Fruit fly (Drosophila melanogaster) whole organism, adult: Measurements from ENCODE around the gene CG16863.

Experiments used
- CG11617 ChIP-seq: fragments of 200-800 bp; sonication (Bioruptor generic); optimal IDR thresholded peaks from 2 replicates; lab custom pipeline; 2017; ENCODE audit warnings: mild to moderate bottlenecking, missing biosample characterization, missing genetic modification reagents, missing genetic modification characterization
- CG12768 ChIP-seq: fragments of 200-800 bp; sonication (Bioruptor generic); optimal IDR thresholded peaks from 2 replicates; lab custom pipeline; 2017; ENCODE audit warnings: missing biosample characterization, missing genetic modification characterization, mild to moderate bottlenecking, moderate library complexity, missing genetic modification reagents
- CG1620 ChIP-seq: fragments of 200-800 bp; sonication (Bioruptor generic); optimal IDR thresholded peaks from 2 replicates; lab custom pipeline; 2016; ENCODE audit warnings: missing biosample characterization, missing genetic modification characterization
- CG33017 ChIP-seq: fragments of 200-800 bp; sonication (Bioruptor generic); optimal IDR thresholded peaks from 2 replicates; lab custom pipeline; 2018; ENCODE audit warnings: missing biosample characterization, mild to moderate bottlenecking, missing genetic modification characterization, moderate library complexity
- Mnt ChIP-seq: fragments of 200-800 bp; sonication (Bioruptor generic); optimal IDR thresholded peaks from 2 replicates; lab custom pipeline; 2016; ENCODE audit warnings: missing biosample characterization, mild to moderate bottlenecking, missing genetic modification characterization
- cic ChIP-seq: fragments of 200-800 bp; sonication (Bioruptor generic); optimal IDR thresholded peaks from 2 replicates; lab custom pipeline; 2017; ENCODE audit warnings: missing biosample characterization, mild to moderate bottlenecking, missing genetic modification characterization, moderate library complexity
- kay ChIP-seq: fragments of 200-800 bp; sonication (Bioruptor generic); peaks from one replicate; lab custom pipeline; 2016; ENCODE audit warnings: missing biosample characterization, missing genetic modification characterization, borderline replicate concordance

DNA sequence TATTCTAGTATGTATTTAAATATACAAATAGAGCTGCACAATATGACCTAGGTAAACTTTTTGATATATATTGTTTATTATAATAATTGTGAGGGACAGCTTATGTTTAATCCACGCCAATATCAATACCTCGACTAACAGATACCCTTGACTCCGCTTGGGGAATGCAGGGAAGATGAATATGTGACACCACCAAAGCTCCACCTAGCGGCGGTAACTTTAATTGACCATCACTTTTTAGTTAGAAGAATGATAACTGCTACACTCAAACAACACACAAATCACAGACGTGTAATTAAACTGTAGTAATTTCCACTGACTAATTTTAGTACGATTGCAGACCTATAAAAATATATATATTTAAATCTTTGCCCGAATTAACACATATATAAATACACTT is 27.6 kb upstream of the CG16863 start:
- TF ChIP-seq CG33017 (no peak), cic (GFP tag; lab: Kevin White, UChicago) (no peak), CG12768 (GFP tag; lab: Kevin White, UChicago) (no peak), kay (GFP tag; lab: Kevin White, UChicago) (no peak), Mnt (GFP tag; lab: Kevin White, UChicago) (no peak), CG11617 (GFP tag; lab: Kevin White, UChicago) (no peak), CG1620 (GFP tag; lab: Kevin White, UChicago) (no peak)
